Fruit fly (Drosophila melanogaster): Measurements from ENCODE around the gene CG5961.

CG5961 gene

DNA sequence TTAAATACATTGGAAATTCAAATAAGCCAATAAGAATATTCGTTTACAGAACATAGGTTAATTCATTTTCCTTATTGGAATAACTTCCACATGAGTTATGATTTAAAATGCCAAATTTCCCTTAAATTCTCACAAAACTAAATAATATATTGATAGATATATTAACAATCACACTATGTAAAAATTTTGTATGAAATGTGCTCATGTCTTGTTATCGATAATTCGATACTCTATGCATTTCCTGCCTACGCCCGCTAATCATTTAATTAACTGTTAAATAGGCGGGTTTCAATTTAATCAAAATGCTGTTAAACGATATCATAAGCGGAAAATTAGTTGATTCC, 33.8 kb downstream of the CG5961 start, which contains the start of gene NANS (continued):
- TF ChIP-seq nerfin-2 (GFP tag; IDR thresholded peaks at IDR 0.05; ENCODE audit: partially characterized antibody) (peak; percentile 38; the same call in 1 of the 2 replicates), vfl (GFP tag; optimal IDR thresholded peaks at IDR 0.05) (no peak), CG5953 (GFP tag; IDR thresholded peaks at IDR 0.05) (no peak), Stat92E (GFP tag; optimal IDR thresholded peaks at IDR 0.05) (no peak), mld (GFP tag; IDR thresholded peaks at IDR 0.05; ENCODE audit: partially characterized antibody) (0 out of 3 replicates have a peak, but pooled peaks have one; percentile 5), CG10321 (GFP tag; IDR thresholded peaks at IDR 0.05) (no peak), inv (GFP tag; IDR thresholded peaks at IDR 0.05; ENCODE audit: partially characterized antibody) (0 out of 2 replicates have a peak, but pooled peaks have one; percentile 4), Gsc (GFP tag; IDR thresholded peaks at IDR 0.05) (no peak), esg (GFP tag; conservative IDR thresholded peaks at IDR 0.05) (no peak), lilli (GFP tag; optimal IDR thresholded peaks at IDR 0.05) (no peak), CG4424 (GFP tag; optimal IDR thresholded peaks at IDR 0.05) (no peak), CG14710 (tag; optimal IDR thresholded peaks at IDR 0.05) (peak; percentile 5), Spps (tag; optimal IDR thresholded peaks at IDR 0.05) (no peak), CG1603 (tag; optimal IDR thresholded peaks at IDR 0.05) (no peak), ewg (GFP tag; optimal IDR thresholded peaks at IDR 0.05) (no peak), tna (GFP tag; IDR thresholded peaks at IDR 0.05; ENCODE audit: partially characterized antibody) (0 out of 2 replicates have a peak, but pooled peaks have one; percentile 31), CG17361 (GFP tag; IDR thresholded peaks at IDR 0.05) (peak; percentile 20), zf30C (GFP tag; optimal IDR thresholded peaks at IDR 0.05) (no peak), ham (GFP tag; IDR thresholded peaks at IDR 0.05) (no peak), CG6765 (GFP tag; optimal IDR thresholded peaks at IDR 0.05) (peak; percentile 3), sqz (GFP tag; optimal IDR thresholded peaks at IDR 0.05) (no peak), stwl (tag; optimal IDR thresholded peaks at IDR 0.05) (peak; percentile 6), E2f2 (GFP tag; IDR thresholded peaks at IDR 0.05) (peak; percentile 57), tap (tag; optimal IDR thresholded peaks at IDR 0.05) (no peak), Scr (GFP tag; IDR thresholded peaks at IDR 0.05; ENCODE audit: partially characterized antibody) (peak; percentile 47; the same call in 1 of the 2 replicates), CG14441 (GFP tag; IDR thresholded peaks at IDR 0.05) (no peak), CG5245 (GFP tag; optimal IDR thresholded peaks at IDR 0.05) (no peak), C15 (GFP tag; IDR thresholded peaks at IDR 0.05) (no peak), oc (tag; optimal IDR thresholded peaks at IDR 0.05) (no peak), NfI (GFP tag; optimal IDR thresholded peaks at IDR 0.05) (peak; percentile 8), CG7271 (tag; optimal IDR thresholded peaks at IDR 0.05) (no peak), luna (GFP tag; optimal IDR thresholded peaks at IDR 0.05) (no peak), gro (GFP tag; optimal IDR thresholded peaks at IDR 0.05) (no peak), TFAM (GFP tag; optimal IDR thresholded peaks at IDR 0.05) (no peak), CG16863 (GFP tag; optimal IDR thresholded peaks at IDR 0.05) (no peak), CG9876 (GFP tag; optimal IDR thresholded peaks at IDR 0.05) (no peak), CG32772 (GFP tag; IDR thresholded peaks at IDR 0.05) (no peak), sens-2 (GFP tag; IDR thresholded peaks at IDR 0.05) (no peak), seq (GFP tag; IDR thresholded peaks at IDR 0.05) (no peak), usp (GFP tag; optimal IDR thresholded peaks at IDR 0.05) (no peak), CkIIα-i1 (GFP tag; IDR thresholded peaks at IDR 0.05) (no peak), CG17385 (GFP tag; optimal IDR thresholded peaks at IDR 0.05) (peak; percentile 21), CG6689 (GFP tag; IDR thresholded peaks at IDR 0.05) (no peak), CHES-1-like (GFP tag; optimal IDR thresholded peaks at IDR 0.05) (no peak), sug (tag; optimal IDR thresholded peaks at IDR 0.05) (no peak), sd (tag; optimal IDR thresholded peaks at IDR 0.05) (no peak), CG42726 (GFP tag; IDR thresholded peaks at IDR 0.05; ENCODE audit: partially characterized antibody) (no peak), Poxn (GFP tag; IDR thresholded peaks at IDR 0.05) (no peak), Bgb (GFP tag; IDR thresholded peaks at IDR 0.05; ENCODE audit: partially characterized antibody) (no peak), danr (GFP tag; IDR thresholded peaks at IDR 0.05) (no peak), fru (optimal IDR thresholded peaks at IDR 0.05) (no peak), lbe (GFP tag; optimal IDR thresholded peaks at IDR 0.05) (peak; percentile 17)
